Worm (Caenorhabditis elegans): ENCODE results near the gene rnp-9.

DNA sequence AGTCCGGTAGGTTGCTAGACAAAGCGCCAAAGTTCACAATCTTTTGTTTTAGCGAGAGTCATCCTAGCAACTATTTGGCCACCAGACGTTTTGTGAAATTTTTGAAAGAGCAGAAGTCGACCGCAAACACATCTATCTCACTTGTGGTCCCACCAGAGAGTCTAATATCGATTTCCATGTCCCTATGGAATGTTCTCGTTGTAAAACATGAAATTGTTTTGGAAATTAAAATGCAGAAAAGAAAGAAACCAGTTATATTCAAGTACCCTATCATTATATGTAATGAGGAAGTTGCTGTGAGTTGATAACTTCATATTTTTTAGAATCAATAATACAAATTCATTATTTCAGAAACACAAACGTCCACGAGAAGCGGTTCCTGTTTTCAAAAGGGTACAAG, 17.6 kb downstream of the rnp-9 start:
- TF ChIP-seq ama-1 (optimal IDR thresholded peaks at IDR 0.05) (no peak), ama-1 (GFP tag; optimal IDR thresholded peaks at IDR 0.05) (no peak), nfya-1 (tag; optimal IDR thresholded peaks at IDR 0.05; ENCODE audit: borderline replicate concordance, insufficient read depth) (no peak), F49E8.2 (tag; optimal IDR thresholded peaks at IDR 0.05; ENCODE audit: insufficient read depth) (no peak), nfyb-1 (GFP tag; IDR thresholded peaks at IDR 0.05) (no peak), ceh-40 (GFP tag; IDR thresholded peaks at IDR 0.05) (no peak), F57C9.4 (tag; optimal IDR thresholded peaks at IDR 0.05) (no peak), egrh-3 (GFP tag; IDR thresholded peaks at IDR 0.05) (no peak), egl-18 (GFP tag; IDR thresholded peaks at IDR 0.05) (no peak)
